Fruit fly (Drosophila melanogaster) whole organism, prepupa: ENCODE data around the gene DNAlig3.

Source experiments
- CG10631 ChIP-seq: fragments of 200-800 bp; sonication (Bioruptor generic); optimal IDR thresholded peaks from 2 replicates; lab custom pipeline; 2016; ENCODE audit warnings: missing biosample characterization, missing genetic modification characterization
- CG1621 ChIP-seq: fragments of 200-800 bp; sonication (Bioruptor generic); optimal IDR thresholded peaks from 3 replicates; lab custom pipeline; 2018; ENCODE audit warnings: missing biosample characterization, mild to moderate bottlenecking, missing genetic modification characterization
- CG32006 ChIP-seq: fragments of 200-800 bp; sonication (Bioruptor generic); optimal IDR thresholded peaks from 3 replicates; lab custom pipeline; 2017; ENCODE audit warnings: missing biosample characterization, mild to moderate bottlenecking, missing genetic modification characterization
- CG3919 ChIP-seq: fragments of 200-800 bp; sonication (Bioruptor generic); optimal IDR thresholded peaks from 3 replicates; lab custom pipeline; 2016; ENCODE audit warnings: missing biosample characterization, missing genetic modification characterization
- CG9139 ChIP-seq: fragments of 200-800 bp; sonication (Bioruptor generic); optimal IDR thresholded peaks from 3 replicates; lab custom pipeline; 2017; ENCODE audit warnings: missing biosample characterization, mild to moderate bottlenecking, missing genetic modification characterization
- Ets96B ChIP-seq: fragments of 200-800 bp; optimal IDR thresholded peaks from 2 replicates; lab custom pipeline; 2019; ENCODE audit warnings: missing biosample characterization, mild to moderate bottlenecking, missing genetic modification characterization, moderate library complexity
- Hr39 ChIP-seq: fragments of 200-800 bp; sonication (Bioruptor generic); optimal IDR thresholded peaks from 2 replicates; lab custom pipeline; 2016; ENCODE audit warnings: missing biosample characterization, missing genetic modification characterization
- Sox102F ChIP-seq: fragments of 200-800 bp; sonication (Bioruptor generic); optimal IDR thresholded peaks from 2 replicates; lab custom pipeline; 2016; ENCODE audit warnings: missing biosample characterization, mild to moderate bottlenecking, missing genetic modification characterization
- esn ChIP-seq: fragments of 200-800 bp; sonication (Bioruptor generic); optimal IDR thresholded peaks from 2 replicates; lab custom pipeline; 2016; ENCODE audit warnings: missing biosample characterization, mild to moderate bottlenecking, missing genetic modification characterization, moderate library complexity
- vri ChIP-seq: fragments of 200-800 bp; sonication (Bioruptor generic); optimal IDR thresholded peaks from 3 replicates; lab custom pipeline; 2016; ENCODE audit warnings: missing biosample characterization, mild to moderate bottlenecking, missing genetic modification characterization

- TF ChIP-seq CG9139 (GFP tag; lab: Kevin White, UChicago) (no peak), Ets96B (tag; lab: Kevin White, UChicago) (no peak), vri (no peak), CG10631 (GFP tag; lab: Kevin White, UChicago) (no peak), CG3919 (no peak), esn (no peak), Hr39 (no peak), CG32006 (GFP tag; lab: Kevin White, UChicago) (no peak), CG1621 (no peak), Sox102F (GFP tag; lab: Kevin White, UChicago) (no peak)
These were observed 22.4 kb upstream of the DNAlig3 start for dm6 chr3R:12423997-12424396.
